Fruit fly (Drosophila melanogaster): ENCODE results near the gene CG7376.

The CG7376 gene

DNA sequence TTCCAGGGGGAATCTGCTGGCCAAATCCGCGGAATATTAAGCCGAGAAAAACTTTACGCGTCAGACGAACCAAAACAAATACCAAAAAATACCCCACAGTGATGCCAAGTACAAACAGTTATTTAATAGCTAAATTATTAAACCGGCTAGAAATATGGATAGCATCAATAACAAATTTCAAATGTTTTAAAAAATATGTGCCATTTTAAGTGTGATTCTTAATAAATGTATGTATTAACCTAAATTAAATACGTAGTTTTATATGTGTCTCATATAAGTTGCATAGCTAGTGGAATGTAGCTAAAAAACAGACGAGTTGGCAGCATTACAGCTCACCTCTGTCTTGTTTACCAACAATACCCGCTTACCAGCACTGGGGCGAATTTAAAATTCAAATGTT lies 7.7 kb downstream of the CG7376 start, which contains the start of gene CG10274 (continued):
- TF ChIP-seq CG15073 (GFP tag; optimal IDR thresholded peaks at IDR 0.05) (no peak), CG10366 (GFP tag; IDR thresholded peaks at IDR 0.05) (peak; percentile 50), Atf3 (GFP tag; optimal IDR thresholded peaks at IDR 0.05) (peak; percentile 59), CG12104 (GFP tag; optimal IDR thresholded peaks at IDR 0.05) (peak; percentile 51), al (GFP tag; IDR thresholded peaks at IDR 0.05) (peak; percentile 76), E2f2 (GFP tag; IDR thresholded peaks at IDR 0.05) (peak; percentile 78), CG10321 (GFP tag; IDR thresholded peaks at IDR 0.05) (no peak), CG17829 (tag; optimal IDR thresholded peaks at IDR 0.05) (peak; percentile 78), repo (GFP tag; optimal IDR thresholded peaks at IDR 0.05) (peak; percentile 40), CG7372 (GFP tag; IDR thresholded peaks at IDR 0.05) (peak; percentile 66), H15 (GFP tag; IDR thresholded peaks at IDR 0.05) (peak; percentile 47; the same call in 1 of the 3 replicates), phol (tag; optimal IDR thresholded peaks at IDR 0.05) (peak; percentile 86), Dek (tag; optimal IDR thresholded peaks at IDR 0.05) (no peak), pita (GFP tag; optimal IDR thresholded peaks at IDR 0.05) (no peak), CG16815 (GFP tag; optimal IDR thresholded peaks at IDR 0.05) (peak; percentile 72), pfk (GFP tag; optimal IDR thresholded peaks at IDR 0.05) (no peak), lov (optimal IDR thresholded peaks at IDR 0.05) (no peak), lov (GFP tag; IDR thresholded peaks at IDR 0.05) (no peak), Xbp1 (GFP tag; optimal IDR thresholded peaks at IDR 0.05) (peak; percentile 87), Hsf (GFP tag; optimal IDR thresholded peaks at IDR 0.05) (peak; percentile 87), CG4617 (GFP tag; optimal IDR thresholded peaks at IDR 0.05; ENCODE audit: borderline replicate concordance) (peak; percentile 84), twi (tag; optimal IDR thresholded peaks at IDR 0.05) (peak; percentile 70), Ada2b (GFP tag; IDR thresholded peaks at IDR 0.05) (peak; percentile 60), crc (GFP tag; optimal IDR thresholded peaks at IDR 0.05) (peak; percentile 44), CG10274 (GFP tag; optimal IDR thresholded peaks at IDR 0.05) (peak; percentile 56), pan (optimal IDR thresholded peaks at IDR 0.05) (no peak), pan (GFP tag; optimal IDR thresholded peaks at IDR 0.05 in 1 of 2, IDR thresholded peaks at IDR 0.05 in 1 of 2) (peak in 1 of 2 experiments; percentile 55), fd96Cb (tag; optimal IDR thresholded peaks at IDR 0.05) (peak; percentile 65), Tbp (GFP tag; optimal IDR thresholded peaks at IDR 0.05) (peak; percentile 56), insv (GFP tag; optimal IDR thresholded peaks at IDR 0.05) (peak in 1 of 2 experiments; percentile 31), trh (GFP tag; optimal IDR thresholded peaks at IDR 0.05) (peak; percentile 36), sug (tag; optimal IDR thresholded peaks at IDR 0.05) (peak; percentile 84), CG32532 (GFP tag; IDR thresholded peaks at IDR 0.05) (peak; percentile 66), Camta (GFP tag; optimal IDR thresholded peaks at IDR 0.05) (peak; percentile 70), Asciz (GFP tag; optimal IDR thresholded peaks at IDR 0.05) (no peak), pho (GFP tag; optimal IDR thresholded peaks at IDR 0.05) (peak; percentile 89), CG2116 (GFP tag; optimal IDR thresholded peaks at IDR 0.05) (peak; percentile 77), CG1602 (GFP tag; optimal IDR thresholded peaks at IDR 0.05) (peak; percentile 71), dm (GFP tag; optimal IDR thresholded peaks at IDR 0.05) (peak; percentile 30), MBD-R2 (GFP tag; IDR thresholded peaks at IDR 0.05) (peak; percentile 89), CHES-1-like (GFP tag; optimal IDR thresholded peaks at IDR 0.05) (peak; percentile 79), CG12236 (GFP tag; optimal IDR thresholded peaks at IDR 0.05) (peak; percentile 21), fd102C (GFP tag; optimal IDR thresholded peaks at IDR 0.05) (peak; percentile 37), wdn (GFP tag; IDR thresholded peaks at IDR 0.05) (peak; percentile 40; the same call in 1 of the 2 replicates), tx (GFP tag; optimal IDR thresholded peaks at IDR 0.05) (peak; percentile 45), slbo (GFP tag; IDR thresholded peaks at IDR 0.05) (peak; percentile 84), CG34422 (GFP tag; IDR thresholded peaks at IDR 0.05) (peak; percentile 77; the same call in 2 of the 3 replicates), D19B (GFP tag; optimal IDR thresholded peaks at IDR 0.05) (no peak), CG3838 (GFP tag; optimal IDR thresholded peaks at IDR 0.05) (peak; percentile 50), hkb (optimal IDR thresholded peaks at IDR 0.05) (no peak), hkb (GFP tag; IDR thresholded peaks at IDR 0.05) (peak; percentile 37; the same call in 1 of the 2 replicates), CG10543 (GFP tag; optimal IDR thresholded peaks at IDR 0.05) (peak; percentile 72), tap (tag; optimal IDR thresholded peaks at IDR 0.05) (no peak)
